Worm (Caenorhabditis elegans) whole organism, late embryonic: ENCODE results near the gene Y59C2A.3.
A peak's percentile ranks its signal among the peaks of the same experiment; 100 is the strongest.

ENCODE experiments used
- C08G9.2 ChIP-seq: sonication (generic microtip); optimal IDR thresholded peaks from 2 replicates; lab custom pipeline; 2016; ENCODE audit warnings: mild to moderate bottlenecking, missing genetic modification characterization, moderate library complexity, missing compliant biosample characterization
- C38D4.7 ChIP-seq: fragments of 200-800 bp; sonication (Bioruptor generic); optimal IDR thresholded peaks from 2 replicates; lab custom pipeline; 2018; ENCODE audit warnings: mild to moderate bottlenecking, missing genetic modification characterization, moderate library complexity, missing compliant biosample characterization
- F13H6.1 ChIP-seq: sonication (generic microtip); optimal IDR thresholded peaks from 2 replicates; lab custom pipeline; 2016; ENCODE audit warnings: missing genetic modification characterization, missing compliant biosample characterization
- K02D7.2 ChIP-seq: sonication (generic microtip); optimal IDR thresholded peaks from 2 replicates; lab custom pipeline; 2017; ENCODE audit warnings: mild to moderate bottlenecking, missing genetic modification characterization, missing compliant biosample characterization
- K09A11.1 ChIP-seq: sonication (generic microtip); optimal IDR thresholded peaks from 2 replicates; lab custom pipeline; 2017; ENCODE audit warnings: antibody characterized with exemption, mild to moderate bottlenecking, missing genetic modification characterization, missing compliant biosample characterization; ENCODE audit not compliant: insufficient read depth
- T23F11.4 ChIP-seq: fragments of 200-800 bp; sonication (Bioruptor generic); optimal IDR thresholded peaks from 2 replicates; lab custom pipeline; 2018; ENCODE audit warnings: mild to moderate bottlenecking, missing genetic modification characterization, missing compliant biosample characterization
- Y22D7AL.16 ChIP-seq: sonication (generic microtip); optimal IDR thresholded peaks from 2 replicates; lab custom pipeline; 2016; ENCODE audit warnings: missing genetic modification characterization, missing compliant biosample characterization
- ama-1 ChIP-seq: fragments of 150-350 bp; optimal IDR thresholded peaks from 2 replicates; lab custom pipeline; 2014
- ceh-14 ChIP-seq: sonication (generic microtip); optimal IDR thresholded peaks from 2 replicates; lab custom pipeline; 2016; ENCODE audit warnings: missing genotype, missing genetic modification characterization, missing compliant biosample characterization
- ceh-18 ChIP-seq: sonication (generic microtip); optimal IDR thresholded peaks from 2 replicates; lab custom pipeline; 2016; ENCODE audit warnings: missing genetic modification characterization, missing compliant biosample characterization
- ceh-19 ChIP-seq: fragments of 200-800 bp; sonication (Bioruptor generic); optimal IDR thresholded peaks from 2 replicates; lab custom pipeline; 2018; ENCODE audit warnings: mild to moderate bottlenecking, missing genetic modification characterization, missing compliant biosample characterization
- ceh-2 ChIP-seq: sonication (generic microtip); optimal IDR thresholded peaks from 2 replicates; lab custom pipeline; 2016; ENCODE audit warnings: missing genotype, missing genetic modification characterization, missing compliant biosample characterization
- ceh-22 ChIP-seq: sonication (generic microtip); optimal IDR thresholded peaks from 2 replicates; lab custom pipeline; 2017; ENCODE audit warnings: missing biosample characterization, missing genetic modification characterization
- ceh-24 ChIP-seq: sonication (generic microtip); optimal IDR thresholded peaks from 2 replicates; lab custom pipeline; 2016; ENCODE audit warnings: mild to moderate bottlenecking, missing genetic modification characterization, missing compliant biosample characterization
- ceh-30 ChIP-seq: fragments of 150-350 bp; optimal IDR thresholded peaks from 2 replicates; lab custom pipeline; 2014; ENCODE audit warnings: missing biosample characterization, missing genetic modification characterization
- ceh-31 ChIP-seq: sonication (generic microtip); optimal IDR thresholded peaks from 2 replicates; lab custom pipeline; 2016; ENCODE audit warnings: missing genetic modification characterization, missing compliant biosample characterization
- ceh-34 ChIP-seq: sonication (generic microtip); optimal IDR thresholded peaks from 2 replicates; lab custom pipeline; 2016; ENCODE audit warnings: mild to moderate bottlenecking, missing genetic modification characterization, missing compliant biosample characterization
- ceh-45 ChIP-seq: fragments of 200-800 bp; sonication (Bioruptor generic); IDR thresholded peaks from 2 replicates; pipeline ENCODE4 v1.3.6; 2022; ENCODE audit warnings: missing genetic modification reagents, missing genetic modification characterization, missing compliant biosample characterization
- ceh-48 ChIP-seq: sonication (generic microtip); optimal IDR thresholded peaks from 2 replicates; lab custom pipeline; 2016; ENCODE audit warnings: missing genetic modification characterization, inconsistent platforms, missing compliant biosample characterization
- ceh-6 ChIP-seq: fragments of 200-800 bp; sonication (Bioruptor generic); optimal IDR thresholded peaks from 2 replicates; lab custom pipeline; 2018; ENCODE audit warnings: mild to moderate bottlenecking, missing genetic modification characterization, missing compliant biosample characterization
- ceh-9 ChIP-seq: sonication (generic microtip); optimal IDR thresholded peaks from 2 replicates; lab custom pipeline; 2016; ENCODE audit warnings: mild to moderate bottlenecking, missing genetic modification characterization, inconsistent platforms, missing compliant biosample characterization
- che-1 ChIP-seq: sonication (generic microtip); optimal IDR thresholded peaks from 2 replicates; lab custom pipeline; 2016; ENCODE audit warnings: mild to moderate bottlenecking, missing genetic modification characterization, missing compliant biosample characterization
- dve-1 ChIP-seq: sonication (generic microtip); optimal IDR thresholded peaks from 2 replicates; lab custom pipeline; 2017; ENCODE audit warnings: antibody characterized with exemption, mild to moderate bottlenecking, missing genetic modification characterization, missing compliant biosample characterization
- elt-4 ChIP-seq: sonication (generic microtip); optimal IDR thresholded peaks from 2 replicates; lab custom pipeline; 2016; ENCODE audit warnings: missing genetic modification characterization, missing compliant biosample characterization
- ets-4 ChIP-seq: sonication (generic microtip); optimal IDR thresholded peaks from 2 replicates; lab custom pipeline; 2016; ENCODE audit warnings: missing genetic modification characterization, missing compliant biosample characterization
- fax-1 ChIP-seq: sonication (generic microtip); optimal IDR thresholded peaks from 2 replicates; lab custom pipeline; 2016; ENCODE audit warnings: missing genotype, missing genetic modification characterization, missing compliant biosample characterization
- fkh-6 ChIP-seq: sonication (generic microtip); optimal IDR thresholded peaks from 2 replicates; lab custom pipeline; 2016; ENCODE audit warnings: missing genetic modification characterization, missing compliant biosample characterization
- gmeb-2 ChIP-seq: sonication (generic microtip); optimal IDR thresholded peaks from 2 replicates; lab custom pipeline; 2016; ENCODE audit warnings: missing genetic modification characterization, inconsistent platforms, missing compliant biosample characterization
- hlh-13 ChIP-seq: fragments of 200-800 bp; sonication (Bioruptor generic); optimal IDR thresholded peaks from 2 replicates; lab custom pipeline; 2018; ENCODE audit warnings: mild to moderate bottlenecking, missing genetic modification characterization, missing compliant biosample characterization
- hlh-15 ChIP-seq: sonication (generic microtip); optimal IDR thresholded peaks from 2 replicates; lab custom pipeline; 2016; ENCODE audit warnings: missing genetic modification characterization, missing compliant biosample characterization
- hlh-30 ChIP-seq: sonication (generic microtip); optimal IDR thresholded peaks from 2 replicates; lab custom pipeline; 2017; ENCODE audit warnings: antibody characterized with exemption, missing genetic modification characterization, missing compliant biosample characterization; ENCODE audit not compliant: insufficient read depth
- hlh-6 ChIP-seq: sonication (generic microtip); optimal IDR thresholded peaks from 2 replicates; lab custom pipeline; 2016; ENCODE audit warnings: missing genotype, missing genetic modification characterization, missing compliant biosample characterization
- lin-11 ChIP-seq: fragments of 200-800 bp; sonication (Bioruptor generic); optimal IDR thresholded peaks from 2 replicates; lab custom pipeline; 2018; ENCODE audit warnings: mild to moderate bottlenecking, missing genetic modification characterization, missing compliant biosample characterization
- nfya-1 ChIP-seq: sonication (generic microtip); optimal IDR thresholded peaks from 2 replicates; lab custom pipeline; 2017; ENCODE audit warnings: missing genetic modification characterization, mild to moderate bottlenecking, missing compliant biosample characterization, antibody characterized with exemption, moderate library complexity
- odd-2 ChIP-seq: sonication (generic microtip); optimal IDR thresholded peaks from 2 replicates; lab custom pipeline; 2017; ENCODE audit warnings: antibody characterized with exemption, mild to moderate bottlenecking, missing genetic modification characterization, missing compliant biosample characterization
- pha-4 ChIP-seq: fragments of 150-350 bp; optimal IDR thresholded peaks from 2 replicates; lab custom pipeline; 2018; ENCODE audit warnings: missing biosample characterization, missing genetic modification reagents, missing genetic modification characterization
- pqm-1 ChIP-seq: sonication (generic microtip); optimal IDR thresholded peaks from 2 replicates; lab custom pipeline; 2016; ENCODE audit warnings: missing genetic modification characterization, missing compliant biosample characterization
- pros-1 ChIP-seq: fragments of 150-350 bp; optimal IDR thresholded peaks from 2 replicates; lab custom pipeline; 2014; ENCODE audit warnings: missing biosample characterization, missing genetic modification reagents, missing genetic modification characterization
- ref-2 ChIP-seq: sonication (generic microtip); optimal IDR thresholded peaks from 2 replicates; lab custom pipeline; 2016; ENCODE audit warnings: missing genetic modification characterization, missing compliant biosample characterization
- rnt-1 ChIP-seq: sonication (generic microtip); optimal IDR thresholded peaks from 2 replicates; lab custom pipeline; 2016; ENCODE audit warnings: missing genetic modification characterization, missing compliant biosample characterization
- sox-2 ChIP-seq: fragments of 200-800 bp; sonication (Bioruptor generic); IDR thresholded peaks from 2 replicates; pipeline ENCODE4 v1.3.6; 2022; ENCODE audit warnings: missing genetic modification reagents, missing genetic modification characterization, missing compliant biosample characterization
- sox-4 ChIP-seq: sonication (generic microtip); optimal IDR thresholded peaks from 2 replicates; lab custom pipeline; 2017; ENCODE audit warnings: mild to moderate bottlenecking, missing genetic modification characterization, inconsistent platforms, missing compliant biosample characterization
- syd-9 ChIP-seq: sonication (generic microtip); optimal IDR thresholded peaks from 2 replicates; lab custom pipeline; 2016; ENCODE audit warnings: mild to moderate bottlenecking, missing genetic modification characterization, moderate library complexity, missing compliant biosample characterization
- tbx-2 ChIP-seq: sonication (generic microtip); optimal IDR thresholded peaks from 2 replicates; lab custom pipeline; 2016; ENCODE audit warnings: missing genetic modification characterization, missing compliant biosample characterization
- tbx-7 ChIP-seq: sonication (generic microtip); optimal IDR thresholded peaks from 2 replicates; lab custom pipeline; 2016; ENCODE audit warnings: missing genotype, missing genetic modification characterization, missing compliant biosample characterization
- ttx-3 ChIP-seq: sonication (generic microtip); optimal IDR thresholded peaks from 2 replicates; lab custom pipeline; 2016; ENCODE audit warnings: missing genetic modification reagents, missing genetic modification characterization, missing compliant biosample characterization
- unc-3 ChIP-seq, 2 experiments: fragments of 200-800 bp in 1 of 2; sonication (Bioruptor generic) in 1 of 2; sonication (generic microtip) in 1 of 2; conservative IDR thresholded peaks in 1 of 2; optimal IDR thresholded peaks in 1 of 2; 2 replicates each; pipeline versions ENCODE4 v1.3.6 to Lab custom; 2016 to 2022; ENCODE audit warnings: missing compliant biosample characterization in 2 of 2, missing genetic modification characterization in 2 of 2, missing genetic modification reagents in 1 of 2
- unc-42 ChIP-seq: sonication (generic microtip); optimal IDR thresholded peaks from 2 replicates; lab custom pipeline; 2016; ENCODE audit warnings: missing genotype, missing genetic modification characterization, missing compliant biosample characterization
- unc-55 ChIP-seq: sonication (generic microtip); optimal IDR thresholded peaks from 2 replicates; lab custom pipeline; 2017; ENCODE audit warnings: missing biosample characterization, missing genetic modification reagents, missing genetic modification characterization
- unc-86 ChIP-seq: sonication (generic microtip); optimal IDR thresholded peaks from 2 replicates; lab custom pipeline; 2016; ENCODE audit warnings: missing genetic modification characterization, missing compliant biosample characterization
- zip-5 ChIP-seq: sonication (generic microtip); optimal IDR thresholded peaks from 2 replicates; lab custom pipeline; 2016; ENCODE audit warnings: missing genetic modification characterization, missing compliant biosample characterization

The Y59C2A.3 gene

ce11 chrII:2219880-2220279 lies at the start of gene Y59C2A.3:
Gene Y59C2A.3, minus strand, starts transcription at chrII:2219921.
- TF ChIP-seq unc-55 (GFP tag; lab: Kevin White, UChicago): peak; percentile 35
- peak; percentile 61 for TF ChIP-seq nfya-1 (tag; lab: Kevin White, UChicago)
- TF ChIP-seq gmeb-2 (tag; lab: Kevin White, UChicago): no peak
- peak; percentile 20 for TF ChIP-seq ceh-18
- TF ChIP-seq K02D7.2: no peak
- peak; percentile 48 for TF ChIP-seq ref-2 (tag; lab: Kevin White, UChicago)
- TF ChIP-seq ets-4: no peak
- TF ChIP-seq pqm-1 (tag; lab: Kevin White, UChicago): no peak
- TF ChIP-seq ttx-3 (tag; lab: Kevin White, UChicago): no peak
- no peak for TF ChIP-seq hlh-15 (tag; lab: Kevin White, UChicago)
- TF ChIP-seq ceh-19: no peak
- peak; percentile 28 for TF ChIP-seq syd-9 (tag; lab: Kevin White, UChicago)
- no peak for TF ChIP-seq C38D4.7 (GFP tag; lab: Kevin White, UChicago)
- TF ChIP-seq ceh-14: peak; percentile 24
- no peak for TF ChIP-seq ceh-45 (GFP tag; lab: Robert Waterston, UW)
- TF ChIP-seq unc-3 (GFP tag; conservative IDR thresholded peaks at IDR 0.05; lab: Robert Waterston, UW): no peak
- TF ChIP-seq unc-3 (tag; optimal IDR thresholded peaks at IDR 0.05; lab: Kevin White, UChicago): no peak
- TF ChIP-seq hlh-13 (GFP tag; lab: Kevin White, UChicago): no peak
- TF ChIP-seq C08G9.2 (tag; lab: Kevin White, UChicago): peak; percentile 2
- TF ChIP-seq ceh-22 (tag; lab: Kevin White, UChicago): no peak
- no peak for TF ChIP-seq elt-4 (tag; lab: Kevin White, UChicago)
- TF ChIP-seq fkh-6: no peak
- TF ChIP-seq ceh-24 (tag; lab: Kevin White, UChicago): no peak
- TF ChIP-seq odd-2: no peak
- peak; percentile 16 for TF ChIP-seq pros-1 (tag; lab: Kevin White, UChicago)
- no peak for TF ChIP-seq sox-4 (tag; lab: Kevin White, UChicago)
- TF ChIP-seq ceh-30 (tag; lab: Kevin White, UChicago): no peak
- peak; percentile 56 for TF ChIP-seq tbx-2 (tag; lab: Kevin White, UChicago)
- TF ChIP-seq pha-4 (tag; lab: Kevin White, UChicago): no peak
- no peak for TF ChIP-seq fax-1
- no peak for TF ChIP-seq F13H6.1
- TF ChIP-seq che-1 (tag; lab: Kevin White, UChicago): no peak
- no peak for TF ChIP-seq ama-1 (lab: Kevin White, UChicago)
- peak; percentile 35 for TF ChIP-seq ceh-34 (tag; lab: Kevin White, UChicago)
- TF ChIP-seq T23F11.4: no peak
- TF ChIP-seq hlh-30: peak; percentile 38
- peak; percentile 58 for TF ChIP-seq unc-42 (tag; lab: Kevin White, UChicago)
- peak; percentile 85 for TF ChIP-seq ceh-48 (tag; lab: Kevin White, UChicago)
- TF ChIP-seq ceh-31: peak; percentile 61
- no peak for TF ChIP-seq ceh-6 (GFP tag; lab: Kevin White, UChicago)
- no peak for TF ChIP-seq tbx-7 (tag; lab: Kevin White, UChicago)
- TF ChIP-seq rnt-1: peak; percentile 47
- no peak for TF ChIP-seq K09A11.1 (tag; lab: Kevin White, UChicago)
- no peak for TF ChIP-seq ceh-9
- no peak for TF ChIP-seq hlh-6
- TF ChIP-seq zip-5: no peak
- no peak for TF ChIP-seq lin-11
- TF ChIP-seq Y22D7AL.16: no peak
- TF ChIP-seq unc-86: no peak
- peak; percentile 32 for TF ChIP-seq dve-1
- TF ChIP-seq ceh-2 (tag; lab: Kevin White, UChicago): no peak
- peak; percentile 29 for TF ChIP-seq sox-2
